Fruit fly (Drosophila melanogaster): ENCODE measurements around the gene Gr36b.

DNA sequence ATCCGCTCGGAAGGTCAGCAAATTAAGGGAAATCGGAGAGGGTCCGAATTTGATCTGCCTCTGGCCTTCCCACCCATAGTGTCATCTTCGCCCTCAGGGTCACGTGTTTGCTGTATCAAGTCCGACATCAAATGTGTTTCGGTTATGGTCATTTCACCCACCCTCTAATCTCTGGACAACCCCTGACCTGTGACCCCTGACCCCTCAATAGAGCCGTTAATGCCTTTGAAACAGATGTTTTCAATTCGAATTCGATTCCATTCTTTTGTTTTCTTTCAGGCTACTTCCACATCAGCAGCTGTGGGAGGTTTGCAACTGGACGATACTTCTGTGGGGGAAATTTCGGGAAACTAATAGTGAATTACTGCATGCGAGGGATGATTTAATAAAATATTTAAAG is 42.9 kb downstream of the Gr36b start:
- TF ChIP-seq CG9705 (GFP tag; optimal IDR thresholded peaks at IDR 0.05): no peak
- no peak for TF ChIP-seq CrebA (GFP tag; optimal IDR thresholded peaks at IDR 0.05; ENCODE audit: borderline replicate concordance)
- no peak for TF ChIP-seq foxo (GFP tag; optimal IDR thresholded peaks at IDR 0.05)
- no peak for TF ChIP-seq br (GFP tag; optimal IDR thresholded peaks at IDR 0.05)
- no peak for TF ChIP-seq sv (GFP tag; optimal IDR thresholded peaks at IDR 0.05)
- no peak for TF ChIP-seq pan (optimal IDR thresholded peaks at IDR 0.05)

All from whole organism, wandering third instar larva.